Worm (Caenorhabditis elegans): Measurements from ENCODE around the gene AC3.12.
A peak's percentile ranks its signal among the peaks of the same experiment; 100 is the strongest.

The AC3.12 gene

DNA sequence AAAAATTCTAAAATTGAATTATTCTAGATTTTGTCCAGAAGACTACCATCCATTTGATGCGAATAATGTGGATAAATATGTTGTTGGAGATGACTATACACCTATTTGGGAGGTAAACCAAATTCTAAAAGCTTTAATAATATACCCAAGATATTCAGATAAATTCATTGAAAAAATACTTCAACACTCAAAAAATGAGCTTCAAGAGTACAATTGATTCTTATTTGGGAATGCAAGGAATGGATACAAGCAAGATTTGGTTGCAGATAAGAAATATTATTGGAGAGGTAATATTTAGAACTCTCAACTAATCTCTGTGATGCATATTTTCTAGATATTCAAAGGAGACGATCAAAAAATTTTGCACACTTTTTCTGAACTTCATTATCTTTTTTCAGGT is 19.0 kb downstream of the AC3.12 start:
- no peak for TF ChIP-seq zip-8 (tag; optimal IDR thresholded peaks at IDR 0.05)
- no peak for TF ChIP-seq sem-2 (GFP tag; optimal IDR thresholded peaks at IDR 0.05)
- TF ChIP-seq nhr-76 (tag; optimal IDR thresholded peaks at IDR 0.05), result no peak
- no peak for TF ChIP-seq mep-1 (tag; optimal IDR thresholded peaks at IDR 0.05)
- no peak for TF ChIP-seq ces-1 (GFP tag; optimal IDR thresholded peaks at IDR 0.05)
- TF ChIP-seq elt-1 (tag; optimal IDR thresholded peaks at IDR 0.05; ENCODE audit: borderline replicate concordance, insufficient read depth), result no peak
- no peak for TF ChIP-seq ham-2 (GFP tag; optimal IDR thresholded peaks at IDR 0.05)
- TF ChIP-seq bed-3 (GFP tag; optimal IDR thresholded peaks at IDR 0.05), result no peak
- no peak for TF ChIP-seq ceh-43 (GFP tag; optimal IDR thresholded peaks at IDR 0.05)
- no peak for TF ChIP-seq blmp-1 (tag; optimal IDR thresholded peaks at IDR 0.05)
- no peak for TF ChIP-seq flh-1 (GFP tag; optimal IDR thresholded peaks at IDR 0.05)
- TF ChIP-seq lin-32 (GFP tag; optimal IDR thresholded peaks at IDR 0.05), result no peak
- TF ChIP-seq nhr-28 (tag; optimal IDR thresholded peaks at IDR 0.05), result no peak

DNA sequence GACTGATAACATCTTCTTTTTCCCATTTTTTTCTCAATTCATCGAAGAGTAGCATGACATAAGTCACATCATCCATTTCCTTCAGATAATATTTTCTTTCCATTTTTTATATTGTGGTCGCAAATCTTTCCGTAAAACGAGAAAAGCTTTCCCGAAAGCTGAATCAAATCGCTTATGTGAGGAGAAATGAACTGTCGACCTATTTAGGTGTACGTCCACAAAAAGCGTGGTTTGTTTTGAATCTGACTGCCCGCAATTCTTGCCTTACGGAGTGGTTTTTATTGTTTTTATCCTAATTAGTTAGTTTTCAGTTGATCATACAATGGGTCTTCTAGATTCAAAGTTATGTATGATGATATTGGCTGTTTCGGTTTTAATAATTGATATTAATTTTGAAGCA is 21.0 kb downstream of the AC3.12 start, which contains the start of gene ttll-15:
Gene ttll-15, plus strand, starts transcription at position 301 of the 400 bp plus-strand sequence.
- TF ChIP-seq unc-39 (tag; optimal IDR thresholded peaks at IDR 0.05) (no peak), bed-3 (GFP tag; optimal IDR thresholded peaks at IDR 0.05) (no peak), ceh-43 (GFP tag; optimal IDR thresholded peaks at IDR 0.05) (no peak), ceh-39 (tag; optimal IDR thresholded peaks at IDR 0.05) (no peak), nhr-12 (tag; optimal IDR thresholded peaks at IDR 0.05) (no peak), nhr-28 (tag; optimal IDR thresholded peaks at IDR 0.05) (no peak), unc-62 (GFP tag; optimal IDR thresholded peaks at IDR 0.05) (no peak), elt-3 (tag; optimal IDR thresholded peaks at IDR 0.05) (no peak), unc-120 (tag; optimal IDR thresholded peaks at IDR 0.05; ENCODE audit: poor library complexity, severe bottlenecking) (no peak), ztf-11 (tag; optimal IDR thresholded peaks at IDR 0.05) (no peak), zip-8 (tag; optimal IDR thresholded peaks at IDR 0.05) (no peak), nhr-2 (tag; optimal IDR thresholded peaks at IDR 0.05) (no peak), nhr-76 (tag; optimal IDR thresholded peaks at IDR 0.05) (no peak)

DNA sequence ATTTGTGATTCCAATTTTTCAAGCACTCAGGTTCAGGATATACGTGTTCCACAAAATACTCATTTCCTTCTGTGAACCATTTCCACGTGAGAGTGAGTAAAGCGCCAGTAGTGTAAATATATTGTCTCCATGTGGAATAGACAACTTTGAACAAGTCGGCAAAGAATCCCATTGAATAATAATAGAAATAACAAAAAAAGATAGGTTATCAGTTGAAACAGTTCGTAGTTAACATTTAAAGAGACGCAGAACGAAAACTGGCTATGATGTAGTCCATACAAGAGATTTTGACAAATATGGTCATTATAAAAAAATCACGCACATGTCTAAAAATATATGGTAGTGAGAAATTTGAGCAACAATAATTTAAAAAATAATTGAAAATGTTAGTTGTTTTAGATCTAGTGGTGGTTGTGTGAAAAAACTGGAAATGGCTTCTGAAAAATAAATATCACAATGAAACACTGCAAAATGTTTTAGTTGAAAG is 21.7 kb downstream of the AC3.12 start, which contains the start of gene ceeh-2:
Gene ceeh-2, minus strand, starts transcription at position 437 of the 487 bp plus-strand sequence.
- TF ChIP-seq pha-4 (tag; optimal IDR thresholded peaks at IDR 0.05) (no peak), zip-8 (tag; optimal IDR thresholded peaks at IDR 0.05) (no peak), elt-1 (tag; optimal IDR thresholded peaks at IDR 0.05; ENCODE audit: borderline replicate concordance, insufficient read depth) (no peak), ceh-83 (GFP tag; optimal IDR thresholded peaks at IDR 0.05) (no peak), unc-62 (GFP tag; optimal IDR thresholded peaks at IDR 0.05) (no peak), bed-3 (GFP tag; optimal IDR thresholded peaks at IDR 0.05) (no peak), blmp-1 (tag; optimal IDR thresholded peaks at IDR 0.05) (no peak), cnd-1 (tag; optimal IDR thresholded peaks at IDR 0.05) (no peak), unc-120 (tag; optimal IDR thresholded peaks at IDR 0.05; ENCODE audit: poor library complexity, severe bottlenecking) (no peak), elt-3 (tag; optimal IDR thresholded peaks at IDR 0.05) (no peak), nhr-76 (tag; optimal IDR thresholded peaks at IDR 0.05) (no peak), nhr-2 (tag; optimal IDR thresholded peaks at IDR 0.05) (no peak), mep-1 (tag; optimal IDR thresholded peaks at IDR 0.05) (no peak), sem-2 (GFP tag; optimal IDR thresholded peaks at IDR 0.05) (no peak), snpc-4 (tag; optimal IDR thresholded peaks at IDR 0.05) (no peak)

DNA sequence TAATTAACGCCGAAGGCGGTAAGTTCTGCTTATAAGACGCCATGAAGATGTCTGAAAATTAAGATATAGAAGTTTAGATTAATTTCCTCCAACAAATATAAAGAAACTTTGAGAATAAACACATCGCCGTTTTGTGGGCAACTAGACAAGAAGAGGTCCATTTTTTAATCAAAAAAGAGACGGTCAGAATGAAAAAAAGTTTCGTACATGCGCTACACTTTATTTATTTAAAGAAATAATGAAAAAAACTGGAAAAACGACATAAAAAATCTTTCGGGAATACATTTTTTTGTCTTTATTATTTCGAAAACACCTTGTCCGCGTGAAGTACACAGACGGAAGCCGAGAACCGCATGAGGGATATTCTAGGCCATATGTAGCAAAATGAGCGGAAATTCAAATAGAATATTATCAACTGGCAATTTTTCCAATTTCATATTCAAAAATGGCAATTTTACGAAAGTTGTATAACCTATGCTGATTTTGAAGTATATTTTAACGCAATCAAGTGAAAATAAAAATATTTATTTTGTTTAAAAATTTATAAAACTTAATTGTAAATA is 23.3 kb downstream of the AC3.12 start, which contains the start of gene sluh-7:
Gene sluh-7, minus strand, starts transcription at position 51 of the 563 bp plus-strand sequence.
- peak; percentile 22 for TF ChIP-seq mep-1 (tag; optimal IDR thresholded peaks at IDR 0.05)
- TF ChIP-seq ceh-39 (tag; optimal IDR thresholded peaks at IDR 0.05), result peak; percentile 42
- peak; percentile 55 for TF ChIP-seq ces-1 (GFP tag; optimal IDR thresholded peaks at IDR 0.05)
- TF ChIP-seq nhr-237 (tag; optimal IDR thresholded peaks at IDR 0.05), result peak; percentile 62
- TF ChIP-seq pha-4 (tag; optimal IDR thresholded peaks at IDR 0.05), result peak; percentile 49
- TF ChIP-seq lsy-2 (tag; optimal IDR thresholded peaks at IDR 0.05), result peak; percentile 72
- TF ChIP-seq sptf-1 (tag; optimal IDR thresholded peaks at IDR 0.05), result peak; percentile 66
- peak; percentile 44 for TF ChIP-seq unc-120 (tag; optimal IDR thresholded peaks at IDR 0.05; ENCODE audit: poor library complexity, severe bottlenecking)
- no peak for TF ChIP-seq nhr-76 (tag; optimal IDR thresholded peaks at IDR 0.05)
- TF ChIP-seq lin-13 (tag; optimal IDR thresholded peaks at IDR 0.05), result peak; percentile 29
- peak; percentile 1 for TF ChIP-seq hlh-1 (tag; optimal IDR thresholded peaks at IDR 0.05)
- no peak for TF ChIP-seq flh-1 (GFP tag; optimal IDR thresholded peaks at IDR 0.05)
- no peak for TF ChIP-seq blmp-1 (tag; optimal IDR thresholded peaks at IDR 0.05)
- TF ChIP-seq ceh-83 (GFP tag; optimal IDR thresholded peaks at IDR 0.05), result peak; percentile 5
- no peak for TF ChIP-seq zip-8 (tag; optimal IDR thresholded peaks at IDR 0.05)
